Fruit fly (Drosophila melanogaster): ENCODE measurements around the gene CG43784.
"Not testable (repeated sequence)": the region's sequence is repeated elsewhere in the genome, so short reads cannot be mapped to it uniquely, and the experiment has no call there.

CG43784 gene

dm6 chrX:19964215-19964614 lies 6.1 kb upstream of the CG43784 start (continued):
- no peak for TF ChIP-seq CG3032 (tag; optimal IDR thresholded peaks at IDR 0.05)
- TF ChIP-seq Lpt (GFP tag; optimal IDR thresholded peaks at IDR 0.05): no peak
- peak; percentile 45 for TF ChIP-seq acj6 (GFP tag; optimal IDR thresholded peaks at IDR 0.05)
- peak; percentile 55 for TF ChIP-seq vri (GFP tag; optimal IDR thresholded peaks at IDR 0.05)
- TF ChIP-seq dac (GFP tag; optimal IDR thresholded peaks at IDR 0.05): no peak
- TF ChIP-seq Sox14 (GFP tag; optimal IDR thresholded peaks at IDR 0.05): peak; percentile 44
- TF ChIP-seq CG1621 (tag; optimal IDR thresholded peaks at IDR 0.05): peak; percentile 8
- TF ChIP-seq achi (GFP tag; optimal IDR thresholded peaks at IDR 0.05): peak; percentile 43
- peak; percentile 53 for TF ChIP-seq CG10631 (GFP tag; optimal IDR thresholded peaks at IDR 0.05)
- TF ChIP-seq Eip78C (GFP tag): peak; percentile 79
- no peak for TF ChIP-seq CG6808 (GFP tag; optimal IDR thresholded peaks at IDR 0.05)
- no peak for TF ChIP-seq Hr38 (GFP tag; optimal IDR thresholded peaks at IDR 0.05)
- no peak for TF ChIP-seq eg (GFP tag; IDR thresholded peaks at IDR 0.05)
- peak; percentile 14 for TF ChIP-seq CG10669 (GFP tag; optimal IDR thresholded peaks at IDR 0.05)
- no peak for TF ChIP-seq CG11294 (GFP tag; IDR thresholded peaks at IDR 0.05)
- no peak for TF ChIP-seq Gug (GFP tag; IDR thresholded peaks at IDR 0.05)
- peak; percentile 16 for TF ChIP-seq Ets96B (tag; optimal IDR thresholded peaks at IDR 0.05)

- TF ChIP-seq Sox15 (GFP tag; optimal IDR thresholded peaks at IDR 0.05) (no peak), ss (GFP tag; optimal IDR thresholded peaks at IDR 0.05) (no peak), dsx (GFP tag; optimal IDR thresholded peaks at IDR 0.05; ENCODE audit: poor library complexity, severe bottlenecking) (no peak), Eip93F (GFP tag; optimal IDR thresholded peaks at IDR 0.05) (no peak), CG9139 (GFP tag; optimal IDR thresholded peaks at IDR 0.05) (no peak), svp (GFP tag) (no peak), spab (GFP tag; optimal IDR thresholded peaks at IDR 0.05) (no peak), CG11762 (GFP tag; optimal IDR thresholded peaks at IDR 0.05; ENCODE audit: insufficient read depth) (no peak), CG10669 (GFP tag; optimal IDR thresholded peaks at IDR 0.05) (no peak)
These were observed 2.8 kb upstream of the CG43784 start, which contains the start of gene Nep3 for dm6 chrX:19960881-19961347. Gene Nep3 (plus strand): TSS chrX:19961297.

- no peak for TF ChIP-seq CG15336 (GFP tag; IDR thresholded peaks at IDR 0.05)
- TF ChIP-seq Eip78C (GFP tag): no peak
- TF ChIP-seq CG8119 (GFP tag; IDR thresholded peaks at IDR 0.05): no peak
- TF ChIP-seq Eip75B (GFP tag; optimal IDR thresholded peaks at IDR 0.05): no peak
- TF ChIP-seq CG10631 (GFP tag; optimal IDR thresholded peaks at IDR 0.05): no peak
- TF ChIP-seq CG9139 (GFP tag; optimal IDR thresholded peaks at IDR 0.05): no peak
- no peak for TF ChIP-seq Hr4 (GFP tag; optimal IDR thresholded peaks at IDR 0.05)
- no peak for TF ChIP-seq vri (GFP tag; optimal IDR thresholded peaks at IDR 0.05)
- no peak for TF ChIP-seq Sox15 (GFP tag; optimal IDR thresholded peaks at IDR 0.05)
- no peak for TF ChIP-seq CG8632 (GFP tag; optimal IDR thresholded peaks at IDR 0.05)
- no peak for TF ChIP-seq Sox14 (GFP tag; optimal IDR thresholded peaks at IDR 0.05)
- no peak for TF ChIP-seq Smox (GFP tag; optimal IDR thresholded peaks at IDR 0.05)
- no peak for TF ChIP-seq pdm3 (GFP tag; optimal IDR thresholded peaks at IDR 0.05)
- TF ChIP-seq Ets96B (tag; optimal IDR thresholded peaks at IDR 0.05): no peak
These were observed 1.3 kb upstream of the CG43784 start, which contains the start of gene CG12655 for dm6 chrX:19959353-19959969. Gene CG12655 (minus strand): TSS chrX:19959403.

- not testable (repeated sequence) for TF ChIP-seq fd85E (GFP tag; optimal IDR thresholded peaks at IDR 0.05); Gug (GFP tag; IDR thresholded peaks at IDR 0.05); Lpt (GFP tag; optimal IDR thresholded peaks at IDR 0.05)
These were observed 4.6 kb downstream of the CG43784 start, which contains the start of gene CG45494 for dm6 chrX:19953508-19953907. Gene CG45494 (minus strand): TSS chrX:19953608.

- TF ChIP-seq fd59A, topi, cyc (GFP tag; optimal IDR thresholded peaks at IDR 0.05): not testable (repeated sequence)
These were observed 9.4 kb downstream of the CG43784 start, which contains the start of gene CG45493 for dm6 chrX:19948773-19949172. Gene CG45493 (minus strand): TSS chrX:19948873.

Measured in whole organism, prepupa.